Worm (Caenorhabditis elegans) whole organism, L1 larva: ENCODE data around the gene spe-29.

ENCODE experiments used
- alr-1 ChIP-seq: fragments of 200-800 bp; sonication (Bioruptor generic); optimal IDR thresholded peaks from 2 replicates; lab custom pipeline; 2018; ENCODE audit warnings: borderline replicate concordance, mild to moderate bottlenecking, missing genetic modification characterization, missing compliant biosample characterization
- blmp-1 ChIP-seq: fragments of 150-350 bp; optimal IDR thresholded peaks from 2 replicates; lab custom pipeline; 2014; ENCODE audit warnings: missing biosample characterization, missing genetic modification characterization
- ceh-82 ChIP-seq, 3 experiments: fragments of 150-350 bp in 1 of 3; sonication (generic microtip) in 2 of 3; optimal IDR thresholded peaks; 2 replicates each; lab custom pipeline; 2014 to 2017; ENCODE audit warnings: missing biosample characterization in 3 of 3, missing genetic modification characterization in 3 of 3
- dpl-1 ChIP-seq, 3 experiments: fragments of 150-350 bp in 2 of 3; sonication (generic microtip) in 1 of 3; optimal IDR thresholded peaks; 2 replicates each; lab custom pipeline; 2014 to 2017; ENCODE audit warnings: missing biosample characterization in 3 of 3, missing genetic modification characterization in 3 of 3, missing genetic modification reagents in 3 of 3
- fos-1 ChIP-seq: fragments of 150-350 bp; optimal IDR thresholded peaks from 2 replicates; lab custom pipeline; 2014; ENCODE audit warnings: missing biosample characterization, missing genetic modification characterization
- lin-39 ChIP-seq: fragments of 150-350 bp; optimal IDR thresholded peaks from 2 replicates; lab custom pipeline; 2014; ENCODE audit warnings: missing biosample characterization, missing genetic modification reagents, missing genetic modification characterization
- lir-3 ChIP-seq: sonication (generic microtip); optimal IDR thresholded peaks from 2 replicates; lab custom pipeline; 2016; ENCODE audit warnings: mild to moderate bottlenecking, missing genetic modification characterization, moderate library complexity, missing compliant biosample characterization; ENCODE audit not compliant: poor library complexity
- sptf-1 ChIP-seq: fragments of 150-350 bp; optimal IDR thresholded peaks from 2 replicates; lab custom pipeline; 2014; ENCODE audit warnings: missing biosample characterization, missing genetic modification characterization

- TF ChIP-seq dpl-1 (GFP tag; optimal IDR thresholded peaks at IDR 0.05; lab: Kevin White, UChicago) (no peak), fos-1 (tag; lab: Kevin White, UChicago) (no peak), blmp-1 (tag; lab: Kevin White, UChicago) (no peak), lin-39 (tag; lab: Kevin White, UChicago) (no peak), ceh-82 (tag; optimal IDR thresholded peaks at IDR 0.05; lab: Kevin White, UChicago) (no peak), lir-3 (no peak), alr-1 (tag; lab: Kevin White, UChicago) (no peak), sptf-1 (tag; lab: Kevin White, UChicago) (no peak)
Observed at ce11 chrIV:9920426-9920825, 13.3 kb upstream of the spe-29 start.
